Fruit fly (Drosophila melanogaster) whole organism, adult: ENCODE measurements around the gene CG4880.

Experiments used
- CG11617 ChIP-seq: fragments of 200-800 bp; sonication (Bioruptor generic); optimal IDR thresholded peaks from 2 replicates; lab custom pipeline; 2017; ENCODE audit warnings: mild to moderate bottlenecking, missing biosample characterization, missing genetic modification reagents, missing genetic modification characterization
- CG12768 ChIP-seq: fragments of 200-800 bp; sonication (Bioruptor generic); optimal IDR thresholded peaks from 2 replicates; lab custom pipeline; 2017; ENCODE audit warnings: missing biosample characterization, missing genetic modification characterization, mild to moderate bottlenecking, moderate library complexity, missing genetic modification reagents
- CG14711 ChIP-seq: fragments of 200-800 bp; sonication (Bioruptor generic); optimal IDR thresholded peaks from 2 replicates; lab custom pipeline; 2018; ENCODE audit warnings: missing biosample characterization, mild to moderate bottlenecking, missing genetic modification characterization, moderate library complexity
- CG1620 ChIP-seq: fragments of 200-800 bp; sonication (Bioruptor generic); optimal IDR thresholded peaks from 2 replicates; lab custom pipeline; 2016; ENCODE audit warnings: missing biosample characterization, missing genetic modification characterization
- CG33017 ChIP-seq: fragments of 200-800 bp; sonication (Bioruptor generic); optimal IDR thresholded peaks from 2 replicates; lab custom pipeline; 2018; ENCODE audit warnings: missing biosample characterization, mild to moderate bottlenecking, missing genetic modification characterization, moderate library complexity
- CG5204 ChIP-seq: fragments of 200-800 bp; sonication (Bioruptor generic); optimal IDR thresholded peaks from 2 replicates; lab custom pipeline; 2016; ENCODE audit warnings: missing biosample characterization, missing genetic modification characterization
- CG7045 ChIP-seq: fragments of 200-800 bp; sonication (Bioruptor generic); optimal IDR thresholded peaks from 2 replicates; lab custom pipeline; 2017; ENCODE audit warnings: missing biosample characterization, mild to moderate bottlenecking, missing genetic modification characterization
- CG7101 ChIP-seq: fragments of 200-800 bp; sonication (Bioruptor generic); optimal IDR thresholded peaks from 2 replicates; lab custom pipeline; 2018; ENCODE audit warnings: missing biosample characterization, mild to moderate bottlenecking, missing genetic modification characterization, moderate library complexity
- Clk ChIP-seq: fragments of 200-800 bp; sonication (Bioruptor generic); optimal IDR thresholded peaks from 2 replicates; lab custom pipeline; 2017; ENCODE audit warnings: missing biosample characterization, missing genetic modification characterization
- Crg-1 ChIP-seq: fragments of 200-800 bp; sonication (Bioruptor generic); optimal IDR thresholded peaks from 2 replicates; lab custom pipeline; 2016; ENCODE audit warnings: missing biosample characterization, missing genetic modification characterization
- Hr96 ChIP-seq: fragments of 200-800 bp; sonication (Bioruptor generic); optimal IDR thresholded peaks from 2 replicates; lab custom pipeline; 2016; ENCODE audit warnings: missing biosample characterization, missing genetic modification characterization
- Mnt ChIP-seq: fragments of 200-800 bp; sonication (Bioruptor generic); optimal IDR thresholded peaks from 2 replicates; lab custom pipeline; 2016; ENCODE audit warnings: missing biosample characterization, mild to moderate bottlenecking, missing genetic modification characterization
- bab1 ChIP-seq: fragments of 200-800 bp; sonication (Bioruptor generic); optimal IDR thresholded peaks from 3 replicates; lab custom pipeline; 2019; ENCODE audit warnings: missing biosample characterization, mild to moderate bottlenecking, missing genetic modification characterization, moderate library complexity
- cic ChIP-seq: fragments of 200-800 bp; sonication (Bioruptor generic); optimal IDR thresholded peaks from 2 replicates; lab custom pipeline; 2017; ENCODE audit warnings: missing biosample characterization, mild to moderate bottlenecking, missing genetic modification characterization, moderate library complexity
- cnc ChIP-seq, 2 experiments: fragments of >200 bp; optimal IDR thresholded peaks; 2 replicates each; lab custom pipeline; 2017
- kay ChIP-seq: fragments of 200-800 bp; sonication (Bioruptor generic); peaks from one replicate; lab custom pipeline; 2016; ENCODE audit warnings: missing biosample characterization, missing genetic modification characterization, borderline replicate concordance
- ovo ChIP-seq: fragments of 200-800 bp; sonication (Bioruptor generic); optimal IDR thresholded peaks from 2 replicates; lab custom pipeline; 2016; ENCODE audit warnings: missing biosample characterization, missing genetic modification characterization
- pad ChIP-seq: fragments of 200-800 bp; sonication (Bioruptor generic); optimal IDR thresholded peaks from 3 replicates; lab custom pipeline; 2017; ENCODE audit warnings: missing biosample characterization, missing genetic modification characterization, mild to moderate bottlenecking, moderate library complexity, missing genetic modification reagents
- tj ChIP-seq: fragments of 200-800 bp; sonication (Bioruptor generic); optimal IDR thresholded peaks from 3 replicates; lab custom pipeline; 2017; ENCODE audit warnings: missing biosample characterization, mild to moderate bottlenecking, missing genetic modification characterization, moderate library complexity
- toe ChIP-seq: fragments of 200-800 bp; sonication (Bioruptor generic); optimal IDR thresholded peaks from 2 replicates; lab custom pipeline; 2016; ENCODE audit warnings: missing biosample characterization, missing genetic modification characterization

The CG4880 gene

DNA sequence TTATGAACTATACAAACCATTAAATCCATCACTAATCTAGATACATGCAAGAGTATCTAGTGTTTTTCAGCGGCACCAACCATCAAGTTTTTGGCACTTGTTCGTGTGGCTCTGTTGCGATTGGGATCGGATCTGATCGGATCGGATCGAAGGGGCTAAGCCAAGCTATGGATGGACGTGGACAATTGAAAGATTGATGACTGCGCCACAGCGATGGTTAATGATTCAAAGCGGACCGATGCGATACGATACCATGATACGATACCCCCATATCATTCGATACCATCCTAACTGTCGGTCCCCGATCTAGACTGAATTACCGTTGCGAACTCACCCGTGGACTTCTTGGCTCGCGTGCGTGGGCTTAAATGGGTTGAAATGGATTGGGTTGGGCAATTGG, 21.1 kb downstream of the CG4880 start:
- no peak for TF ChIP-seq toe (GFP tag; lab: Kevin White, UChicago)
- no peak for TF ChIP-seq tj
- TF ChIP-seq CG33017, result no peak
- TF ChIP-seq CG1620 (GFP tag; lab: Kevin White, UChicago), result no peak
- TF ChIP-seq pad (GFP tag; lab: Kevin White, UChicago), result no peak
- TF ChIP-seq cnc (optimal IDR thresholded peaks at IDR 0.05; lab: Kevin White, UChicago), result no peak
- TF ChIP-seq kay (GFP tag; lab: Kevin White, UChicago), result no peak
- no peak for TF ChIP-seq CG7045 (GFP tag; lab: Kevin White, UChicago)
- no peak for TF ChIP-seq Hr96 (GFP tag; lab: Kevin White, UChicago)
- no peak for TF ChIP-seq Crg-1 (GFP tag; lab: Kevin White, UChicago)

dm6 chrX:16909297-16909696, 22.7 kb downstream of the CG4880 start:
- TF ChIP-seq CG7101 (tag; lab: Kevin White, UChicago) (no peak), Mnt (no peak), pad (GFP tag; lab: Kevin White, UChicago) (no peak), CG33017 (no peak), cnc (optimal IDR thresholded peaks at IDR 0.05; lab: Kevin White, UChicago) (no peak), CG12768 (GFP tag; lab: Kevin White, UChicago) (no peak), Crg-1 (GFP tag; lab: Kevin White, UChicago) (no peak), Clk (GFP tag; lab: Kevin White, UChicago) (no peak), toe (GFP tag; lab: Kevin White, UChicago) (no peak), tj (no peak)

DNA sequence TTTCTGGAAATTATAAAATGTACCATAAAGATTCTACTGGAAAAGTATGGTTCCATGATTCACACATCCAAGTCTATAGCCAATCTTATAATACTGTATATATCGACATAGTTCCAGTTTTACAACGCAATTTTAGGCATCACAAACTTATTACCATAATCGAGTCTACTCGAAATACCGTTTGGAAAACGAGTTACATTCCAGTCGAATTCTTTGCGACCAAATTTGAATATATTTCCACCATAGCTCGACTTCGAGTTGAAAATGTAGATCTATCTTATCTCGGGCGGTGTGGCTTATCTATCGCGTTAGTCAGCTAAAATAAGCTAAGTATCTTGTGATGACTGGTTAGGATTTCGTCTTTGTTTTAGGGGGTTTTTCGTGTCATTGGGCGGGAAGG, 23.3 kb downstream of the CG4880 start:
- TF ChIP-seq CG7045 (GFP tag; lab: Kevin White, UChicago), result no peak
- TF ChIP-seq Mnt, result no peak
- no peak for TF ChIP-seq tj
- TF ChIP-seq cic, result no peak
- no peak for TF ChIP-seq CG7101 (tag; lab: Kevin White, UChicago)
- TF ChIP-seq CG5204 (GFP tag; lab: Kevin White, UChicago), result no peak
- TF ChIP-seq cnc (optimal IDR thresholded peaks at IDR 0.05; lab: Kevin White, UChicago), result no peak
- TF ChIP-seq bab1 (GFP tag; lab: Kevin White, UChicago), result no peak
- TF ChIP-seq ovo (GFP tag; lab: Kevin White, UChicago), result no peak
- no peak for TF ChIP-seq CG11617
- TF ChIP-seq CG1620 (GFP tag; lab: Kevin White, UChicago), result no peak
- TF ChIP-seq CG12768 (GFP tag; lab: Kevin White, UChicago), result no peak
- no peak for TF ChIP-seq Crg-1 (GFP tag; lab: Kevin White, UChicago)

DNA sequence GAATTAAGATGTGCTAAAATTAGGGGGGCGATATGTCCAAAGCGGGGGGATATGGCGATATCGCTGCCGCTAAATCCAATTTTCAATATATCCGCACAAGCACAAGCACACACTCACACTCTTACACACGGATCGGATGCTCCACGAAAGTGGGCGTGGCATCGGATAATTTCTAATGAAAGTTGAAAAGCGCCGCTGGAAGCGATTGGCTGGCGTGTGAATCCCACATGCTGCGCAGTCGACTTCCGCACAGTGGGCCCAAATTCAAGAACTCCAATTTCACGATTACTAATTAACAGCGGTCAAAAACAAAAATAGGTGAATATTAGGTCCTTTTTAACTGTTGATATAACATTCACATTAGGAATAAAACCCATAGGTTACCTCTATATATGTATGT, 25.3 kb downstream of the CG4880 start:
- TF ChIP-seq CG14711, result no peak

DNA sequence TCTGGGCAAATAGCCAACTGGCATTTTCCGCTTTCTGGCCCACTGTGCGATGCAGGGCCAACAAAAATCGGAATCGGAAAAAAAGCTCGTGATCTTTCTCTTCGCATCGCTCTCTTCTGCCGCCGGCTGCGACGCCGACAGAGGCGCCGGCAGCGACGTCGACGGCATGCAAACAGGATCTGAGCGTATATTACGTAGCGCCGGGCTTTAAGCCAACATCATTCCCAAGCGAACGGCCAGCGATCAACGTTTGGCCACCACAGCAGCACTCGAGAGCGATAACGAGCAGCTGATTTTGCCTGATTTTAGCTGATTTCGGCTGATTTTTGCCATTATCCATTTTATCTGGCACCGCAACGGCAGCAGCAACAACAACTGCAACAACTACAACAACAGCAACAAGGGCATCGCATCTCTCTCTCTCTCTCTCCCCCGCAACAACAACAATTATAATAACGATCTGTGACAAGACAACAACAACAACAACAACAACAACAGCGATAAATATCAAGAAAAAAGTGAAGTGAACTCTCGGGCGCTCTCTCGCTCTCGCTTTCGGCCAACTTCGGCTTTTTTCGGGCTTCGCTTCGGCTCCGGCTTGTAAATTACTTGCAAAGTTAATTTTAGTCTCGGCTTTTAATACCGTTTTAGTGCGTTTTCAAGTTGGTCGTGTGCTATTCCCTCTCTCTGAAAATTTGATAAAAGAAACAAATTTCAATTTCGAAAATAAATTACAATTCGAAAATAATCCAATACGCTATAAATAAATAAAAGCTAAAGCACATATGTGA, 26.5 kb downstream of the CG4880 start, which contains the start of gene CG4928:
Gene CG4928 (plus strand): TSS at position 216 of the 791 bp plus-strand sequence.
- TF ChIP-seq tj (peak; percentile 35), Crg-1 (GFP tag; lab: Kevin White, UChicago) (no peak), CG11617 (no peak), CG14711 (no peak), ovo (GFP tag; lab: Kevin White, UChicago) (peak; percentile 9)

- TF ChIP-seq CG7101 (tag; lab: Kevin White, UChicago) (no peak), Crg-1 (GFP tag; lab: Kevin White, UChicago) (no peak), Hr96 (GFP tag; lab: Kevin White, UChicago) (no peak), Mnt (no peak), kay (GFP tag; lab: Kevin White, UChicago) (no peak), CG7045 (GFP tag; lab: Kevin White, UChicago) (no peak), CG11617 (no peak), pad (GFP tag; lab: Kevin White, UChicago) (no peak), CG12768 (GFP tag; lab: Kevin White, UChicago) (no peak), CG5204 (GFP tag; lab: Kevin White, UChicago) (no peak), ovo (GFP tag; lab: Kevin White, UChicago) (no peak)
Observed at dm6 chrX:16917462-16917861, 30.8 kb downstream of the CG4880 start.

DNA sequence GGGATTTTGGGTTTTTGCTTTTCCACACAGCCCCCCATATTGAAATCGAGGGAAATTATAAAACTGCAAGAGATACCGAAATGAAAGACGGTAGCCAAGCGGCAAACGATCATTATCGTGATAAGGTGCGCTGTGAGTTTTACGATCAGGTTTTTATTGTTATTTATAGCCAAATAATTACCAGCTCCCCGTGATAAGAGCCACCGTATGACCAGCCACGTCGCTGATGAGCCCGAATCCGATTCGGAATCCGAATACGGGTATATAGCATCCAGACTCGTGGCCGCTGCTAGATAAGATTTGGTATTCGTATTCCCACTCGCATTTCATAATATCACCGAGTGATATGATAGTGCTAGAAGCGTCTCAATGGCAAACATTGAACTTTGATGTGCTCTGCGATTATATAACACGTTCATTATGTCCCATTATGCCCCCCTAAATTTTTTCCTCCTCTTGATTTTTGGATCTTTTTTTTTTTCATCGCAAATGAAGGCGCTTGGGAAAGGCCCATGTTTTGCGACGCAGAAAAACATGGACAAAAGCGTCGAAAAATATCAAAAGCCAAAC, 32.2 kb downstream of the CG4880 start:
- TF ChIP-seq CG12768 (GFP tag; lab: Kevin White, UChicago), result no peak
- TF ChIP-seq CG7101 (tag; lab: Kevin White, UChicago), result peak; percentile 7
